Worm (Caenorhabditis elegans) whole organism, early embryonic: ENCODE data around the gene E02H9.3.

ENCODE experiments used
- B0310.2 ChIP-seq: sonication (generic microtip); optimal IDR thresholded peaks from 2 replicates; lab custom pipeline; 2016; ENCODE audit warnings: mild to moderate bottlenecking, missing genetic modification characterization, missing compliant biosample characterization
- ama-1 ChIP-seq: fragments of 150-350 bp; optimal IDR thresholded peaks from 2 replicates; lab custom pipeline; 2014
- ets-7 ChIP-seq: sonication (generic microtip); optimal IDR thresholded peaks from 2 replicates; lab custom pipeline; 2016; ENCODE audit warnings: missing genotype, missing genetic modification characterization, missing compliant biosample characterization
- flt-1 ChIP-seq: fragments of 200-800 bp; sonication (Bioruptor generic); IDR thresholded peaks from 2 replicates; pipeline ENCODE4 v1.3.6; 2022; ENCODE audit warnings: missing genetic modification characterization, missing compliant biosample characterization
- hmbx-1 ChIP-seq: sonication (generic microtip); optimal IDR thresholded peaks from 2 replicates; lab custom pipeline; 2016; ENCODE audit warnings: mild to moderate bottlenecking, missing genetic modification characterization, missing compliant biosample characterization
- hmg-4 ChIP-seq: fragments of 200-800 bp; sonication (Bioruptor generic); optimal IDR thresholded peaks from 2 replicates; lab custom pipeline; 2018; ENCODE audit warnings: mild to moderate bottlenecking, missing genetic modification characterization, missing compliant biosample characterization
- hnd-1 ChIP-seq: sonication (generic microtip); optimal IDR thresholded peaks from 2 replicates; lab custom pipeline; 2016; ENCODE audit warnings: missing genetic modification characterization, missing compliant biosample characterization
- scrt-1 ChIP-seq: fragments of 200-800 bp; sonication (Bioruptor generic); IDR thresholded peaks from 2 replicates; pipeline ENCODE4 v1.3.6; 2022; ENCODE audit warnings: missing genetic modification characterization, missing compliant biosample characterization
- sea-1 ChIP-seq: fragments of 200-800 bp; sonication (Bioruptor generic); conservative IDR thresholded peaks from 2 replicates; pipeline ENCODE4 v1.3.6; 2022; ENCODE audit warnings: missing genetic modification characterization, missing compliant biosample characterization
- tbx-11 ChIP-seq: fragments of 200-800 bp; sonication (Bioruptor generic); IDR thresholded peaks from 2 replicates; pipeline ENCODE4 v1.3.6; 2022; ENCODE audit warnings: missing genetic modification characterization, missing compliant biosample characterization
- tra-4 ChIP-seq: sonication (generic microtip); optimal IDR thresholded peaks from 2 replicates; lab custom pipeline; 2017; ENCODE audit warnings: missing genetic modification characterization, missing compliant biosample characterization

DNA sequence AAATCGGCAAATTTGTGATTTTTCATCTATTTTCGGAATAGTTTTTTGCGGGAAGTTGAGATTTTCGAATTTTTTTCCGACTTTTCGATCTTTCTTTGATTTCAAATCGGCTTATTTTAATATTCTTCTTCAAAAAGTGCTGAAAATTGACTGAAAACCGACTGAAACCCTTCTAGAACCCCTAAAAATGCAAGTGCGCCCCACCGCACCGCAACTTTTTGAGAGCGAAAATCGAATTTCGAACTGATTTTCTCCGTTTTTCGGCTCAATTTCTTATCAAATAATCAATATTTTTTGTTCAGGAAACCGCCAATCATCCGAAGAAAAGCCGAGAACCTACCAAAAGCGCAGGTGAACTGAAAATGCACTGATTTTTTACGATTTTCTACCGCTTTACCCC, 18.5 kb downstream of the E02H9.3 start:
- TF ChIP-seq hmg-4 (GFP tag; lab: Kevin White, UChicago) (no peak), ets-7 (tag; lab: Kevin White, UChicago) (no peak), tbx-11 (GFP tag; lab: Robert Waterston, UW) (no peak), hmbx-1 (tag; lab: Kevin White, UChicago) (no peak), tra-4 (no peak), flt-1 (GFP tag; lab: Robert Waterston, UW) (no peak), ama-1 (lab: Kevin White, UChicago) (no peak), hnd-1 (no peak), B0310.2 (tag; lab: Kevin White, UChicago) (no peak), sea-1 (GFP tag; lab: Robert Waterston, UW) (no peak), scrt-1 (no peak)
